Fruit fly (Drosophila melanogaster) whole organism, larva: ENCODE data around the gene CG43155.
A peak's percentile ranks its signal among the peaks of the same experiment; 100 is the strongest.

ENCODE experiments used
- noc ChIP-seq: fragments of 200-800 bp; sonication (Bioruptor generic); optimal IDR thresholded peaks from 3 replicates; lab custom pipeline; 2019; ENCODE audit warnings: missing biosample characterization, mild to moderate bottlenecking, missing genetic modification characterization, moderate library complexity

CG43155 gene

DNA sequence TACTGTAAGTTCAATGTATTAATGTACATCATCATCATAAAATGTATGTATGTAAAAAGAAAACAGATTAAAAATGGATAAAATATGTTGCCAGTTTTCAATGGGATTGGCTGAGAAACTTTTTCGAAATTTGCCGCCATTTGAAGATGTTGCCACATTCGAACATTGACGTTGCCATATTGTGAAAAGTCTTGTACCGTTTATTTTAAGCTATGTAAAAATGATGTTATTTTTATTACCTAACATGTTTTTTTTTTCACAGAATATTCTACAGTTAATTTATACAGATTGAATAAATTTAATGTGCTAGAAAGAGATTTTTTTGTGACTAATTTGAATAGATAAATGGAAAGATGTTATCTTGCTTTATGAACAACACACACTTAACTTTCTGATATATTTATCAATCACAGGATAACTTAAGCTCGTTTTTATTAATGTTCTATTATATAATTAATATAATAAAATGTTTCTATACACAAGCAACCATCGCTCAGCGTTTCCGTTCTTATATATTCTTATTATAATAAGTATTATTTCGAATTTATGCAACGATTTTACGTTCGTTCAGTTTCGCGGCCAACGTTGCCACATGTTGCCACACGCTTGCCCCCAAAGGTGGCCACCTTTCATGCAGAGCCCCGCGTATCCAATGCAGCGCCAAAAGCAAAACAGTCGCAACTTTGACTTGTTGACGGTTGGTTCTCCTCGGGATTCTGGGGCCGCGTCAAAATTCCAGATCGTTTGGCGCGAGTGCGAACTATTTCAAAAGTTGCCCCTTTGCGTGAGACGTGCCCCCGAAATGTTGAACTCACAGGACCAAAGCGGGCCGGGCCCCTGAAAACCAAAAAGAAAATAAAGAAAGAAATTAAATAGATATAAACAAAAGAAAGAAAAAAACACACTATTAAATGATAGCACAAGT is at the start of gene CG43155:
Gene CG43155 (plus strand): TSS at position 875 of the 925 bp plus-strand sequence.
- TF ChIP-seq noc (tag; lab: Kevin White, UChicago) = no peak

DNA sequence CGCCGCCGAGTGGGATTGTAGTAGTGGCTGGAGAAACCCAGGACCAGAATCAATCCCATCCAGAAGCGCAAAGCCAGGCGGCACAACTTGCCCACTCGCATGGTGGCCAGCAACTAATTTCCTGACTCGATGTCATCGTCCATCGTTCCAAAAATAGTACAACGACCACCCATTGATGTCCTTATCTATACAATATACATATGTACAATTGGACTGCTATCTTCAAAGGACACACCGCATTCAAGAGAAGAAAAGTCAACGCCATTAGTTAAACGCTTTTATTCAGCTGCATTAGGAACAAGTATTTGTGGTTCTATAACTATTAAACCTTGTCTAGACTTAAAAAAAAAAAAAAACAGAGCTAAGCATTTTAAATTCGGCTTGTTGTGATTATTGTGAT is 46.5 kb upstream of the CG43155 start, which contains the start of gene Gr10b:
Gene Gr10b (minus strand): TSS at position 101 of the 400 bp plus-strand sequence.
- TF ChIP-seq noc (tag; lab: Kevin White, UChicago) = no peak

- no peak for TF ChIP-seq noc (tag; lab: Kevin White, UChicago)
Measured at dm6 chrX:11417322-11417721, 42.3 kb upstream of the CG43155 start, which contains the start of the genes Gr10a and Or10a. Gr10a (minus strand) TSS chrX:11417422. Or10a (minus strand) TSS chrX:11417422.

- peak; percentile 9 for TF ChIP-seq noc (tag; lab: Kevin White, UChicago)
Measured at dm6 chrX:11419212-11419611, 40.4 kb upstream of the CG43155 start.

dm6 chrX:11419962-11420361 is 39.6 kb upstream of the CG43155 start:
- TF ChIP-seq noc (tag; lab: Kevin White, UChicago) = no peak

DNA sequence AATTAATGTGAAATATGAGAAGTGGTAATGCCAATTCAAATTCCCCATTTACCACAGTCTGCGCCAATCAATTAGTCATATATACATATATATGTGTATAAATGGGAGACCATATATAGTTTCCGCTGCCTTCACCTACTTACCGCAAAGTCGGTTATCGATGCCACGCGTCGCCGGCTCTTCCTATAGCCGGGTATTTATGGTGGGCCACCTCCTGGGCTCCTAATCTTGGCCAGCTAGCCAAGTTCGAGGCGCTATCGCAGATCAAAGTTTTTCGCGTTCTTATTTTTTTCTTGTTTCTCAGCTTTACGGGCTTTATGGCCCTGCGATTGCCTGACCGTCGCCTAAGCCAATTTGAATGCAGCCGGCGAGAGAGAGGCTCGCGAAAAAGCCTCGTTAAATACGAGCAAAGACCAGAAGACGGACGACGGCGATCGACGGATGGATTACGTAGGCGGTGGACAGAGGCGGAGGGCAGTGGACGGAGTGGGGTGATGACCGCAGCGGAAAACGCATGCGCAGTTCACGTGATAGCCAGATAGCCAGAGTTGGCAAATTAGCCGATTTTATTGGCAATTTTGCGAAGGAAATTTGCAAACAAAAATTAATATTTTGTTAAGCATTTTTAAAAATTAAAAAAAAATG is 38.7 kb upstream of the CG43155 start:
- TF ChIP-seq noc (tag; lab: Kevin White, UChicago) = peak; percentile 34

DNA sequence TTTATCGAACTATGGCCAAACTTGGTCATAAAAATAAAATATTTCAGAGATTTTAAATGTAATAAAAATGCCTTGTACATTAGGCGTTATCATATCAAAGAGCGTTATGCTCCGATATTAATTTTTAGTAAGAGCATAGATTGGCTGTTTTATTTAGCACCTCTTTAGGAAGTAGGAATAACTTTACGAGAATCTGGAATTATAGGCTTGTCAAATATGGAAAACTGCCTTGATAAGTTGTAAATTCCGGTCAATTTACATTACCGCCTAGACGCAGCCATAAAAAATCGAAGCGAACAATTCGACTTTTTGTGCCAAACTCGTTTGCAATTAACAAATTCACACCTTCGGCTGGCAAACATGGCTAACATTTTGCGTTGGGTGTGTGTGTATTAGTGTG is 37.5 kb upstream of the CG43155 start:
- no peak for TF ChIP-seq noc (tag; lab: Kevin White, UChicago)

- TF ChIP-seq noc (tag; lab: Kevin White, UChicago) = no peak
Measured at dm6 chrX:11422532-11422931, 37.1 kb upstream of the CG43155 start, which contains the start of gene Gs2. Gs2 (plus strand) TSS chrX:11422832.

- peak; percentile 92 for TF ChIP-seq noc (tag; lab: Kevin White, UChicago)
Measured at dm6 chrX:11423277-11423717, 36.3 kb upstream of the CG43155 start.

dm6 chrX:11424512-11424911 is 35.1 kb upstream of the CG43155 start:
- peak; percentile 74 for TF ChIP-seq noc (tag; lab: Kevin White, UChicago)

DNA sequence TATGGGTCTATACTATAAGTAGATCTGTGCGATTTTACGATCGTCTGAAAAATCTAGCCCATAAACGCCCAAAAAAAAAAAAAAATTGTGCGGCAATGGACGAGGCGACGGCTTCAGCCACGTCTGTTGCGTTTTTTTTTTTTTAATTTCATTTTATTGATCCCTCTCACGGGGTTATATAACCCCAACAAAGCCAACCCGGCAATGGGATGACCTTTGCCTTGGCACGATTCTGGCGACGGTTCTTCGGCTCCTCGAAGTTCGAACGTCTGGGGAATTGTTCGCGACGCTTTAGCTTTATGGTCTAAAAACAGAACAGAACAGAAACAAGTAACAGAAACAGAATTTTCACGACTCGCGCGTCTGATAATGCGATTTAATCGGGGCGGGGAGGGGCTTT is 34.2 kb upstream of the CG43155 start:
- no peak for TF ChIP-seq noc (tag; lab: Kevin White, UChicago)

dm6 chrX:11425956-11426598 is 33.5 kb upstream of the CG43155 start:
- TF ChIP-seq noc (tag; lab: Kevin White, UChicago) = no peak

- no peak for TF ChIP-seq noc (tag; lab: Kevin White, UChicago)
Measured at dm6 chrX:11427282-11427689, 32.3 kb upstream of the CG43155 start.

- TF ChIP-seq noc (tag; lab: Kevin White, UChicago) = peak; percentile 10
Measured at dm6 chrX:11430940-11431339, 28.6 kb upstream of the CG43155 start.

dm6 chrX:11433930-11434329 is 25.7 kb upstream of the CG43155 start:
- TF ChIP-seq noc (tag; lab: Kevin White, UChicago) = no peak

DNA sequence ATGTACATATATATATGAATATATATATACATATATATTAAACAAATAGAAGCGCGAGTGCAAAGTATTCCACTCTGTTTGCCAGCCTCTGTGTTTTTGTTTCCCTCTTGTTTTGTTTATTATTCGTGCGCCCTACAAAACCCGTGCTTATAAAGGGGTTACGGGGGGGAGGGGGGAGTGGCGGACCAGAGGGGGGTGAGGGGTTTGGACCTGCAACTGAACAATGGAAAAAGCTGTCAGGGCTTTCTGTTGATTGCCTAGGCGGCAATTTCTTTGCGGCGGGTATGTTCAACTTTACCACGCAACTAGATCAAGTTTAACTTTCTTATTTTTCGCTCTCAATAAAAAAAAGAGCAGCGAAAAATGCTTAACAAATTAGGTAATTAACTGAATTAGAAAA is 20.3 kb upstream of the CG43155 start:
- no peak for TF ChIP-seq noc (tag; lab: Kevin White, UChicago)
